Worm (Caenorhabditis elegans): Measurements from ENCODE around the gene M163.7.

M163.7 gene

ce11 chrX:14508823-14509259 lies 44.2 kb downstream of the M163.7 start (continued):
- TF ChIP-seq cey-2 (tag; optimal IDR thresholded peaks at IDR 0.05; ENCODE audit: borderline replicate concordance, insufficient read depth) (no peak), lin-29 (GFP tag; IDR thresholded peaks at IDR 0.05) (no peak), duxl-1 (tag; optimal IDR thresholded peaks at IDR 0.05; ENCODE audit: poor library complexity) (no peak), zip-2 (tag; optimal IDR thresholded peaks at IDR 0.05) (no peak), daf-16 (GFP tag; optimal IDR thresholded peaks at IDR 0.05) (peak in 1 of 2 experiments; percentile 30), daf-16 (tag; optimal IDR thresholded peaks at IDR 0.05) (no peak), F44E2.7 (GFP tag; IDR thresholded peaks at IDR 0.05) (no peak), lin-13 (GFP tag; optimal IDR thresholded peaks at IDR 0.05) (no peak), unc-130 (GFP tag; optimal IDR thresholded peaks at IDR 0.05) (no peak), egl-43 (GFP tag; IDR thresholded peaks at IDR 0.05) (no peak), mes-2 (tag; optimal IDR thresholded peaks at IDR 0.05; ENCODE audit: poor library complexity, severe bottlenecking) (no peak), ztf-11 (tag; optimal IDR thresholded peaks at IDR 0.05) (no peak), snpc-4 (tag; optimal IDR thresholded peaks at IDR 0.05) (no peak), zfp-3 (GFP tag; conservative IDR thresholded peaks at IDR 0.05) (no peak), daf-12 (tag; optimal IDR thresholded peaks at IDR 0.05) (no peak), nhr-11 (tag; optimal IDR thresholded peaks at IDR 0.05) (peak; percentile 83), mxl-3 (GFP tag; optimal IDR thresholded peaks at IDR 0.05) (peak; percentile 70), ceh-44 (GFP tag; IDR thresholded peaks at IDR 0.05) (no peak), skn-1 (tag; optimal IDR thresholded peaks at IDR 0.05) (no peak), aly-2 (tag; optimal IDR thresholded peaks at IDR 0.05) (no peak), ama-1 (optimal IDR thresholded peaks at IDR 0.05) (no peak), F10B5.3 (tag; optimal IDR thresholded peaks at IDR 0.05) (no peak), tra-1 (GFP tag; IDR thresholded peaks at IDR 0.05) (peak; percentile 70), ctbp-1 (GFP tag; IDR thresholded peaks at IDR 0.05) (no peak), nhr-48 (tag; optimal IDR thresholded peaks at IDR 0.05) (peak; percentile 39), ceh-62 (tag; optimal IDR thresholded peaks at IDR 0.05) (no peak), ces-1 (GFP tag; optimal IDR thresholded peaks at IDR 0.05) (no peak), hif-1 (tag; optimal IDR thresholded peaks at IDR 0.05) (peak in 1 of 2 experiments; percentile 7), fos-1 (tag; optimal IDR thresholded peaks at IDR 0.05) (no peak), nhr-77 (tag; optimal IDR thresholded peaks at IDR 0.05) (peak; percentile 17), nhr-6 (tag; optimal IDR thresholded peaks at IDR 0.05) (no peak), zfp-2 (tag; optimal IDR thresholded peaks at IDR 0.05) (no peak), nhr-28 (tag; optimal IDR thresholded peaks at IDR 0.05) (peak; percentile 89), dmd-8 (GFP tag; IDR thresholded peaks at IDR 0.05) (no peak), egl-27 (tag; optimal IDR thresholded peaks at IDR 0.05) (no peak), lin-39 (tag; optimal IDR thresholded peaks at IDR 0.05) (no peak), D1046.2 (GFP tag; IDR thresholded peaks at IDR 0.05) (no peak), nhr-102 (tag; optimal IDR thresholded peaks at IDR 0.05) (no peak), saeg-2 (GFP tag; IDR thresholded peaks at IDR 0.05) (no peak), rbr-2 (tag; optimal IDR thresholded peaks at IDR 0.05) (no peak), nhr-237 (tag; optimal IDR thresholded peaks at IDR 0.05) (no peak), lin-38 (GFP tag; IDR thresholded peaks at IDR 0.05) (no peak), snpc-1.2 (GFP tag; IDR thresholded peaks at IDR 0.05) (no peak), daf-8 (GFP tag; IDR thresholded peaks at IDR 0.05) (no peak), lin-15B (tag; optimal IDR thresholded peaks at IDR 0.05) (no peak), mdt-29 (GFP tag; IDR thresholded peaks at IDR 0.05) (no peak), lim-7 (GFP tag; IDR thresholded peaks at IDR 0.05) (no peak), dmd-6 (GFP tag; IDR thresholded peaks at IDR 0.05) (peak; percentile 74), hmg-1.1 (GFP tag; IDR thresholded peaks at IDR 0.05) (no peak), gei-8 (GFP tag; optimal IDR thresholded peaks at IDR 0.05) (no peak), lsy-2 (tag; optimal IDR thresholded peaks at IDR 0.05) (peak in 1 of 2 experiments; percentile 43), spr-3 (GFP tag; optimal IDR thresholded peaks at IDR 0.05) (no peak), Y48G9A.11 (GFP tag; IDR thresholded peaks at IDR 0.05) (no peak)

Measured in whole organism, L4 larva.